Worm (Caenorhabditis elegans): ENCODE results near the gene mrpl-35.

DNA sequence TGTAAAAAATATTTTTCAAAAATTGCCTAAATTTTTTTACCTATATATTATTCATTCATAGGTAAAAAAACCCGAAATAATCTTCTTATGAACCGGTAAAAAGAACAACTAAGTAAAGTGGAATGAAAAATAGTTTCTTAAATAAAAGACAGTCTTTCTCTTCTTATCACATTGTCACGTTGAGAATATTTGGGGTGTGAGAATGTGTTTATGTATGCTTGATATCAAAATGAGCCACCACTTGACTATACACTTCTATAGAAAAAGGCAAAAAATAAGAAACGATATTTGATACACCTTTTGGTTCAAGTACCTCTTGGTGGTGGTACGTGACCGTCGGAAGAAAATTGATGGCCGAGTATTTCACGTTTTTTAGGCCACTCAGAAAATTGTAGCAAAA, 9.5 kb downstream of the mrpl-35 start, which contains the start of gene hmit-1.3:
- TF ChIP-seq W03F9.2 (tag; optimal IDR thresholded peaks at IDR 0.05) (no peak), dao-5 (tag; optimal IDR thresholded peaks at IDR 0.05) (no peak)

All from whole organism, L4/young adult.